Fruit fly (Drosophila melanogaster) whole organism: ENCODE results near the gene CG12483.

Experiments
- Dll ChIP-seq: fragments of >200 bp; optimal IDR thresholded peaks from 2 replicates; lab custom pipeline; 2017
- pan ChIP-seq: fragments of >200 bp; optimal IDR thresholded peaks from 2 replicates; lab custom pipeline; 2017
- psq ChIP-seq: fragments of >200 bp; optimal IDR thresholded peaks from 2 replicates; lab custom pipeline; 2017
- usp ChIP-seq: fragments of >200 bp; optimal IDR thresholded peaks from 2 replicates; lab custom pipeline; 2017; ENCODE audit warnings: missing biosample characterization, missing genetic modification characterization, mixed read lengths

DNA sequence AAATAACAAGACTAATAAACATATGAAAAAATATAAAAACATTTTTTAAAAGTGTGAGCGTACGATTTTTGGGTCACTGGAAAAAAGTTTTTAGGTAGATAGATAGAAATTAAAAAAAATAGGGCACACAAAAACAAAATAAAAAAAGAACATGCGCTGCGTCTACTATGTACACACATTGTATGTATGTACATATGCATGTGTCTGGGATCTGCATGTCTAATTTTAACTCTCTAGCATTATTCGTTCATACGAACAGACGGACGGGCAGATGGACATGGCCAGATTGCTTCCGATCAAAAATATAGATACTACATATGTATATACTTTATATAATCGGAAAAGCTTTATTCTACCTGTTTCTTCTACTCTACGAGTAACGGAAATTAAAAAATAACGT, 41.6 kb downstream of the CG12483 start:
- TF ChIP-seq Dll: no peak
- no peak for TF ChIP-seq usp (GFP tag; lab: Kevin White, UChicago)
- TF ChIP-seq pan (lab: Kevin White, UChicago): no peak
- no peak for TF ChIP-seq psq (lab: Kevin White, UChicago)
